Fruit fly (Drosophila melanogaster) whole organism, embryonic: Measurements from ENCODE around the gene Psa.

Experiments used
- Blimp-1 ChIP-seq: fragments of 200-800 bp; sonication (Bioruptor generic); optimal IDR thresholded peaks from 3 replicates; lab custom pipeline; 2018; ENCODE audit warnings: missing biosample characterization, missing genetic modification characterization, mild to moderate bottlenecking, moderate library complexity, missing genetic modification reagents
- CG11504 ChIP-seq: fragments of 200-800 bp; sonication (Bioruptor generic); optimal IDR thresholded peaks from 3 replicates; lab custom pipeline; 2019; ENCODE audit warnings: missing biosample characterization, mild to moderate bottlenecking, missing genetic modification characterization, moderate library complexity
- CG11560 ChIP-seq: fragments of 200-800 bp; sonication (Bioruptor generic); IDR thresholded peaks from 3 replicates; pipeline ENCODE4 v1.3.6; 2022; ENCODE audit warnings: missing biosample characterization, missing genetic modification characterization
- CG12299 ChIP-seq: fragments of 200-800 bp; sonication (Bioruptor generic); optimal IDR thresholded peaks from 2 replicates; lab custom pipeline; 2018; ENCODE audit warnings: missing biosample characterization, mild to moderate bottlenecking, missing genetic modification characterization
- CG1233 ChIP-seq: fragments of 200-800 bp; sonication (Bioruptor generic); optimal IDR thresholded peaks from 4 replicates; lab custom pipeline; 2018; ENCODE audit warnings: missing biosample characterization, mild to moderate bottlenecking, missing genetic modification characterization
- CG13287 ChIP-seq: fragments of 200-800 bp; sonication (Bioruptor generic); IDR thresholded peaks from 2 replicates; pipeline ENCODE4 v1.3.6; 2022; ENCODE audit warnings: missing biosample characterization, missing genetic modification characterization; ENCODE audit not compliant: partially characterized antibody
- CG16815 ChIP-seq: fragments of 200-800 bp; sonication (Bioruptor generic); optimal IDR thresholded peaks from 3 replicates; lab custom pipeline; 2017; ENCODE audit warnings: missing biosample characterization, mild to moderate bottlenecking, missing genetic modification characterization
- CG17186 ChIP-seq: fragments of 200-800 bp; sonication (Bioruptor generic); optimal IDR thresholded peaks from 3 replicates; lab custom pipeline; 2017; ENCODE audit warnings: missing biosample characterization, missing genetic modification reagents, missing genetic modification characterization
- CG17385 ChIP-seq: fragments of 200-800 bp; sonication (Bioruptor generic); optimal IDR thresholded peaks from 3 replicates; lab custom pipeline; 2018; ENCODE audit warnings: missing biosample characterization, mild to moderate bottlenecking, missing genetic modification characterization
- CG2129 ChIP-seq: fragments of 200-800 bp; sonication (Bioruptor generic); IDR thresholded peaks from 2 replicates; pipeline ENCODE4 v1.3.6; 2022; ENCODE audit warnings: missing biosample characterization, missing genetic modification characterization; ENCODE audit not compliant: partially characterized antibody
- CG34422 ChIP-seq: fragments of 200-800 bp; sonication (Bioruptor generic); IDR thresholded peaks from 3 replicates; pipeline ENCODE4 v1.3.6; 2022; ENCODE audit warnings: missing biosample characterization, missing genetic modification characterization
- CG3847 ChIP-seq: fragments of 200-800 bp; sonication (Bioruptor generic); IDR thresholded peaks from 2 replicates; pipeline ENCODE4 v1.3.6; 2022; ENCODE audit warnings: missing biosample characterization, missing genetic modification characterization
- CG42726 ChIP-seq: fragments of 200-800 bp; sonication (Bioruptor generic); IDR thresholded peaks from 2 replicates; pipeline ENCODE4 v1.3.6; 2022; ENCODE audit warnings: missing biosample characterization, missing genetic modification characterization; ENCODE audit not compliant: partially characterized antibody
- CG8359 ChIP-seq: fragments of 200-800 bp; sonication (Bioruptor generic); optimal IDR thresholded peaks from 2 replicates; lab custom pipeline; 2017; ENCODE audit warnings: missing biosample characterization, mild to moderate bottlenecking, missing genetic modification characterization, borderline replicate concordance
- Dad ChIP-seq: fragments of 200-800 bp; sonication (Bioruptor generic); optimal IDR thresholded peaks from 3 replicates; lab custom pipeline; 2016; ENCODE audit warnings: missing biosample characterization, missing genetic modification characterization
- Dip3 ChIP-seq: fragments of 200-800 bp; sonication (Bioruptor generic); optimal IDR thresholded peaks from 3 replicates; lab custom pipeline; 2016; ENCODE audit warnings: missing biosample characterization, missing genetic modification characterization
- Ets65A ChIP-seq: fragments of 200-800 bp; sonication (Bioruptor generic); peaks from one replicate; lab custom pipeline; 2016; ENCODE audit warnings: missing biosample characterization, missing genetic modification characterization
- MESR4 ChIP-seq: fragments of 200-800 bp; sonication (Bioruptor generic); optimal IDR thresholded peaks from 2 replicates; lab custom pipeline; 2018; ENCODE audit warnings: missing biosample characterization, mild to moderate bottlenecking, missing genetic modification characterization, moderate library complexity
- Myb ChIP-seq: fragments of 200-800 bp; sonication (Bioruptor generic); optimal IDR thresholded peaks from 2 replicates; lab custom pipeline; 2016; ENCODE audit warnings: missing biosample characterization, missing genetic modification characterization
- NFAT ChIP-seq: fragments of 200-800 bp; sonication (Bioruptor generic); IDR thresholded peaks from 2 replicates; pipeline ENCODE4 v1.3.6; 2022; ENCODE audit warnings: missing biosample characterization, missing genetic modification characterization
- PHDP ChIP-seq: fragments of 200-800 bp; sonication (Bioruptor generic); optimal IDR thresholded peaks from 3 replicates; lab custom pipeline; 2018; ENCODE audit warnings: missing biosample characterization, mild to moderate bottlenecking, missing genetic modification characterization, moderate library complexity
- Pdp1 ChIP-seq, 2 experiments: fragments of 200-800 bp; sonication (Bioruptor generic); optimal IDR thresholded peaks; 3 replicates each; lab custom pipeline; 2016; ENCODE audit warnings: missing biosample characterization in 2 of 2, missing genetic modification characterization in 2 of 2, mild to moderate bottlenecking in 1 of 2, moderate library complexity in 1 of 2
- Xrp1 ChIP-seq: fragments of 200-800 bp; sonication (Bioruptor generic); IDR thresholded peaks from 2 replicates; pipeline ENCODE4 v1.3.6; 2022; ENCODE audit warnings: missing biosample characterization, missing genetic modification characterization
- al ChIP-seq: fragments of 200-800 bp; sonication (Bioruptor generic); IDR thresholded peaks from 2 replicates; pipeline ENCODE4 v1.3.6; 2022; ENCODE audit warnings: missing biosample characterization, missing genetic modification characterization
- ash1 ChIP-seq: fragments of 200-800 bp; sonication (Bioruptor generic); optimal IDR thresholded peaks from 2 replicates; lab custom pipeline; 2018; ENCODE audit warnings: missing biosample characterization, mild to moderate bottlenecking, missing genetic modification characterization
- chm ChIP-seq: fragments of 200-800 bp; sonication (Bioruptor generic); IDR thresholded peaks from 2 replicates; pipeline ENCODE4 v1.3.6; 2022; ENCODE audit warnings: missing biosample characterization, missing genetic modification characterization
- dysf ChIP-seq: fragments of 200-800 bp; sonication (Bioruptor generic); IDR thresholded peaks from 3 replicates; pipeline ENCODE4 v1.3.6; 2022; ENCODE audit warnings: missing biosample characterization, missing genetic modification characterization
- esg ChIP-seq: fragments of 200-800 bp; sonication (Bioruptor generic); conservative IDR thresholded peaks from 2 replicates; pipeline ENCODE4 v1.3.6; 2022; ENCODE audit warnings: missing biosample characterization, missing genetic modification characterization
- kni ChIP-seq: fragments of 200-800 bp; sonication (Bioruptor generic); optimal IDR thresholded peaks from 3 replicates; lab custom pipeline; 2017; ENCODE audit warnings: mild to moderate bottlenecking, missing biosample characterization, missing genetic modification reagents, missing genetic modification characterization
- knrl ChIP-seq: fragments of 200-800 bp; sonication (Bioruptor generic); IDR thresholded peaks from 3 replicates; pipeline ENCODE4 v1.3.6; 2022; ENCODE audit warnings: missing biosample characterization, missing genetic modification characterization; ENCODE audit not compliant: partially characterized antibody
- lbe ChIP-seq: fragments of 200-800 bp; sonication (Bioruptor generic); optimal IDR thresholded peaks from 2 replicates; lab custom pipeline; 2016; ENCODE audit warnings: missing biosample characterization, mild to moderate bottlenecking, missing genetic modification characterization
- nom ChIP-seq: fragments of 200-800 bp; sonication (Bioruptor generic); optimal IDR thresholded peaks from 2 replicates; lab custom pipeline; 2017; ENCODE audit warnings: missing biosample characterization, missing genetic modification characterization, mild to moderate bottlenecking, moderate library complexity, missing genetic modification reagents
- org-1 ChIP-seq: fragments of 200-800 bp; sonication (Bioruptor generic); optimal IDR thresholded peaks from 2 replicates; lab custom pipeline; 2017; ENCODE audit warnings: missing biosample characterization, missing genetic modification characterization
- pho ChIP-seq: fragments of 200-800 bp; sonication (Bioruptor generic); optimal IDR thresholded peaks from 2 replicates; lab custom pipeline; 2016; ENCODE audit warnings: missing biosample characterization, missing genetic modification characterization
- phol ChIP-seq: fragments of 200-800 bp; sonication (Bioruptor generic); optimal IDR thresholded peaks from 3 replicates; lab custom pipeline; 2018; ENCODE audit warnings: missing biosample characterization, mild to moderate bottlenecking, missing genetic modification characterization, moderate library complexity
- repo ChIP-seq: fragments of 200-800 bp; sonication (Bioruptor generic); optimal IDR thresholded peaks from 2 replicates; lab custom pipeline; 2016; ENCODE audit warnings: missing biosample characterization, missing genetic modification characterization
- ro ChIP-seq: fragments of 200-800 bp; sonication (Bioruptor generic); IDR thresholded peaks from 2 replicates; pipeline ENCODE4 v1.3.6; 2022; ENCODE audit warnings: missing biosample characterization, missing genetic modification characterization
- so ChIP-seq: fragments of 200-800 bp; sonication (Bioruptor generic); IDR thresholded peaks from 3 replicates; pipeline ENCODE4 v1.3.6; 2022; ENCODE audit warnings: missing biosample characterization, missing genetic modification characterization
- sqz ChIP-seq: fragments of 200-800 bp; sonication (Bioruptor generic); optimal IDR thresholded peaks from 3 replicates; lab custom pipeline; 2018; ENCODE audit warnings: missing biosample characterization, mild to moderate bottlenecking, missing genetic modification characterization
- stwl ChIP-seq: fragments of 200-800 bp; sonication (Bioruptor generic); optimal IDR thresholded peaks from 3 replicates; lab custom pipeline; 2018; ENCODE audit warnings: missing biosample characterization, mild to moderate bottlenecking, missing genetic modification characterization, moderate library complexity
- toy ChIP-seq: fragments of 200-800 bp; sonication (Bioruptor generic); IDR thresholded peaks from 2 replicates; pipeline ENCODE4 v1.3.6; 2022; ENCODE audit warnings: missing biosample characterization, missing genetic modification characterization
- tup ChIP-seq: fragments of 200-800 bp; sonication (Bioruptor generic); optimal IDR thresholded peaks from 2 replicates; lab custom pipeline; 2016; ENCODE audit warnings: missing biosample characterization, mild to moderate bottlenecking, missing genetic modification characterization, moderate library complexity
- unc-4 ChIP-seq: fragments of 200-800 bp; sonication (Bioruptor generic); IDR thresholded peaks from 2 replicates; pipeline ENCODE4 v1.3.6; 2022; ENCODE audit warnings: missing biosample characterization, missing genetic modification characterization; ENCODE audit not compliant: partially characterized antibody
- vfl ChIP-seq: fragments of 200-800 bp; sonication (Bioruptor generic); optimal IDR thresholded peaks from 2 replicates; lab custom pipeline; 2016; ENCODE audit warnings: missing biosample characterization, missing genetic modification characterization
- vnd ChIP-seq: fragments of 200-800 bp; sonication (Bioruptor generic); IDR thresholded peaks from 3 replicates; pipeline ENCODE4 v1.3.6; 2022; ENCODE audit warnings: missing biosample characterization, missing genetic modification characterization; ENCODE audit not compliant: partially characterized antibody
- wor ChIP-seq: fragments of 200-800 bp; sonication (Bioruptor generic); IDR thresholded peaks from 2 replicates; pipeline ENCODE4 v1.3.6; 2022; ENCODE audit warnings: missing biosample characterization, missing genetic modification characterization
- z ChIP-seq: fragments of 200-800 bp; sonication (Bioruptor generic); IDR thresholded peaks from 3 replicates; pipeline ENCODE4 v1.3.6; 2022; ENCODE audit warnings: missing biosample characterization, missing genetic modification characterization
- zfh2 ChIP-seq: fragments of 200-800 bp; sonication (Bioruptor generic); optimal IDR thresholded peaks from 2 replicates; lab custom pipeline; 2016; ENCODE audit warnings: missing biosample characterization, missing genetic modification characterization

Gene Psa

DNA sequence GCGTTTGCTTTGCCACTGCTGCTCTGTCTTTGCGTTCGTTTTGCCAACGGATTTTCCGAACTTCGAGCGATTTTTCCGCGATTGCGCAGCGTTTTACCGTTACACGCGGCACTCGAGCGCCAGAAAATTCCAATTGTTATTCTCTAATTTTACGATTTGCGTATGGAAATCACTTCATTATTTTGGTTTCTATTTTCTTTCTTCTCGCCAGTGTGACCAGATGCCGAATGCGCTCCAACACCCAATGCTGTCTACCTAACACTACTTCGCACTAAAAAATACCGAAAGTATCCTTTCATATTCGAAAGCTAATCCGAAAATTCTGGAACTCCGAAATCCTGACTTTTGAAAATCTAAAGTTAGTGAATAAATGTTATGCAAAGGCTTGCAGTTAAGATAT, 6.2 kb upstream of the Psa start, which contains the start of gene CG12084 (continued):
- TF ChIP-seq sqz (GFP tag; lab: Kevin White, UChicago) (no peak), CG1233 (no peak), z (no peak), org-1 (GFP tag; lab: Kevin White, UChicago) (no peak), dysf (GFP tag; lab: Robert Waterston, UW) (no peak), vfl (GFP tag; lab: Kevin White, UChicago) (peak; percentile 2), Blimp-1 (GFP tag; lab: Kevin White, UChicago) (no peak), NFAT (GFP tag; lab: Robert Waterston, UW) (no peak), CG34422 (GFP tag; lab: Robert Waterston, UW) (peak; percentile 21; the same call in 1 of the 3 replicates), ash1 (no peak)

dm6 chr3L:1515820-1516540, 13.3 kb downstream of the Psa start:
- TF ChIP-seq stwl (tag; lab: Kevin White, UChicago) = no peak
- no peak for TF ChIP-seq CG11560 (tag; lab: Robert Waterston, UW)
- TF ChIP-seq lbe (GFP tag; lab: Kevin White, UChicago) = no peak
- peak; percentile 64 for TF ChIP-seq CG8359
- peak; percentile 59 for TF ChIP-seq zfh2 (GFP tag; lab: Kevin White, UChicago)
- TF ChIP-seq chm (GFP tag; lab: Robert Waterston, UW) = peak; percentile 61; the same call in 1 of the 2 replicates
- TF ChIP-seq Pdp1 (GFP tag; optimal IDR thresholded peaks at IDR 0.05; lab: Kevin White, UChicago) = peak in 1 of 2 experiments; percentile 64
- TF ChIP-seq CG42726 (GFP tag; lab: Robert Waterston, UW) = no peak
- peak; percentile 95 for TF ChIP-seq Ets65A
- peak; percentile 86 for TF ChIP-seq phol
- peak; percentile 84 for TF ChIP-seq kni
- peak; percentile 76 for TF ChIP-seq wor
- TF ChIP-seq knrl = no peak
- TF ChIP-seq vnd (GFP tag; lab: Robert Waterston, UW) = no peak
- TF ChIP-seq CG3847 = peak; percentile 11; the same call in 1 of the 2 replicates
- peak; percentile 70 for TF ChIP-seq CG17385 (GFP tag; lab: Kevin White, UChicago)
- peak; percentile 70 for TF ChIP-seq CG16815 (GFP tag; lab: Kevin White, UChicago)
- TF ChIP-seq toy (GFP tag; lab: Robert Waterston, UW) = no peak
- no peak for TF ChIP-seq tup (GFP tag; lab: Kevin White, UChicago)
- TF ChIP-seq Xrp1 (GFP tag; lab: Robert Waterston, UW) = peak; percentile 70
- TF ChIP-seq pho = peak; percentile 40
- no peak for TF ChIP-seq al
- no peak for TF ChIP-seq CG2129 (GFP tag; lab: Robert Waterston, UW)
- peak; percentile 43 for TF ChIP-seq repo (GFP tag; lab: Kevin White, UChicago)
- peak; percentile 78 for TF ChIP-seq so (GFP tag; lab: Robert Waterston, UW)
- no peak for TF ChIP-seq CG13287 (GFP tag; lab: Robert Waterston, UW)
- TF ChIP-seq unc-4 (GFP tag; lab: Robert Waterston, UW) = no peak
- TF ChIP-seq Myb (GFP tag; lab: Kevin White, UChicago) = no peak
- peak; percentile 70 for TF ChIP-seq PHDP (tag; lab: Kevin White, UChicago)
- peak; percentile 10 for TF ChIP-seq nom (GFP tag; lab: Kevin White, UChicago)
- no peak for TF ChIP-seq ro (GFP tag; lab: Robert Waterston, UW)
- TF ChIP-seq CG11504 (tag; lab: Kevin White, UChicago) = peak; percentile 83
- peak; percentile 36 for TF ChIP-seq esg (GFP tag; lab: Robert Waterston, UW)
- peak; percentile 6 for TF ChIP-seq CG17186
- peak; percentile 71 for TF ChIP-seq Dip3 (GFP tag; lab: Kevin White, UChicago)
- TF ChIP-seq MESR4 (GFP tag; lab: Kevin White, UChicago) = peak; percentile 8
- peak; percentile 60 for TF ChIP-seq Dad (GFP tag; lab: Kevin White, UChicago)
- TF ChIP-seq CG12299 (tag; lab: Kevin White, UChicago) = peak; percentile 56
